Worm (Caenorhabditis elegans) whole organism, L3 larva: ENCODE results near the gene F59B1.10.
"Not testable (repeated sequence)": the region's sequence is repeated elsewhere in the genome, so short reads cannot be mapped to it uniquely, and the experiment has no call there.

Experiments used
- R02D3.7 ChIP-seq: fragments of 150-350 bp; optimal IDR thresholded peaks from 2 replicates; lab custom pipeline; 2014; ENCODE audit warnings: missing biosample characterization, missing genetic modification characterization
- ZK546.5 ChIP-seq: sonication (generic microtip); optimal IDR thresholded peaks from 2 replicates; lab custom pipeline; 2017; ENCODE audit warnings: missing biosample characterization, missing genetic modification characterization
- aly-2 ChIP-seq: fragments of 150-350 bp; optimal IDR thresholded peaks from 2 replicates; lab custom pipeline; 2014; ENCODE audit warnings: missing biosample characterization, missing genetic modification characterization
- ama-1 ChIP-seq: fragments of 150-350 bp; optimal IDR thresholded peaks from 2 replicates; lab custom pipeline; 2018
- ceh-16 ChIP-seq: sonication (generic microtip); optimal IDR thresholded peaks from 2 replicates; lab custom pipeline; 2017; ENCODE audit warnings: missing biosample characterization, missing genetic modification characterization
- ceh-28 ChIP-seq: fragments of 150-350 bp; optimal IDR thresholded peaks from 2 replicates; lab custom pipeline; 2014; ENCODE audit warnings: missing biosample characterization, missing genetic modification reagents, missing genetic modification characterization
- ceh-82 ChIP-seq: fragments of 150-350 bp; optimal IDR thresholded peaks from 2 replicates; lab custom pipeline; 2014; ENCODE audit warnings: missing biosample characterization, missing genetic modification characterization
- ceh-9 ChIP-seq: sonication (generic microtip); optimal IDR thresholded peaks from 2 replicates; lab custom pipeline; 2018; ENCODE audit warnings: missing biosample characterization, missing genetic modification characterization
- egl-27 ChIP-seq: sonication (generic microtip); optimal IDR thresholded peaks from 4 replicates; lab custom pipeline; 2017; ENCODE audit warnings: missing biosample characterization, missing genetic modification reagents, missing genetic modification characterization
- egl-5 ChIP-seq: fragments of 150-350 bp; optimal IDR thresholded peaks from 2 replicates; lab custom pipeline; 2017; ENCODE audit warnings: missing biosample characterization, missing genetic modification reagents, missing genetic modification characterization, inconsistent platforms
- elt-3 ChIP-seq, 3 experiments: fragments of 150-350 bp in 1 of 3; sonication (generic microtip) in 2 of 3; optimal IDR thresholded peaks; 2 replicates in 2 of 3; 4 replicates in 1 of 3; lab custom pipeline; 2014 to 2017; ENCODE audit warnings: missing biosample characterization in 3 of 3, missing genetic modification characterization in 3 of 3
- fkh-10 ChIP-seq: sonication (generic microtip); optimal IDR thresholded peaks from 2 replicates; lab custom pipeline; 2017; ENCODE audit warnings: missing biosample characterization, missing genetic modification reagents, missing genetic modification characterization
- hmg-11 ChIP-seq: sonication (generic microtip); optimal IDR thresholded peaks from 2 replicates; lab custom pipeline; 2016; ENCODE audit warnings: missing genetic modification characterization, missing compliant biosample characterization
- lin-15B ChIP-seq: fragments of 150-350 bp; optimal IDR thresholded peaks from 2 replicates; lab custom pipeline; 2014; ENCODE audit warnings: missing biosample characterization, missing genetic modification characterization
- lin-39 ChIP-seq: fragments of 150-350 bp; optimal IDR thresholded peaks from 2 replicates; lab custom pipeline; 2018; ENCODE audit warnings: missing biosample characterization, missing genetic modification reagents, missing genetic modification characterization
- lsy-12 ChIP-seq: sonication (generic microtip); optimal IDR thresholded peaks from 2 replicates; lab custom pipeline; 2016; ENCODE audit warnings: mild to moderate bottlenecking, missing genetic modification characterization, missing compliant biosample characterization
- mdl-1 ChIP-seq: fragments of 150-350 bp; optimal IDR thresholded peaks from 2 replicates; lab custom pipeline; 2014; ENCODE audit warnings: missing biosample characterization, missing genetic modification characterization
- mml-1 ChIP-seq: fragments of 150-350 bp; sonication (generic microtip); optimal IDR thresholded peaks from 3 replicates; lab custom pipeline; 2014; ENCODE audit warnings: missing biosample characterization, missing genetic modification characterization
- nhr-11 ChIP-seq: fragments of 150-350 bp; optimal IDR thresholded peaks from 2 replicates; lab custom pipeline; 2014; ENCODE audit warnings: missing biosample characterization, missing genetic modification characterization
- nhr-23 ChIP-seq: fragments of 150-350 bp; optimal IDR thresholded peaks from 2 replicates; lab custom pipeline; 2014; ENCODE audit warnings: missing biosample characterization, missing genetic modification reagents, missing genetic modification characterization
- nhr-25 ChIP-seq: sonication (generic microtip); optimal IDR thresholded peaks from 2 replicates; lab custom pipeline; 2017; ENCODE audit warnings: missing biosample characterization, missing genetic modification characterization
- nhr-43 ChIP-seq: sonication (generic microtip); optimal IDR thresholded peaks from 2 replicates; lab custom pipeline; 2016; ENCODE audit warnings: mild to moderate bottlenecking, missing genetic modification characterization, missing compliant biosample characterization; ENCODE audit not compliant: poor library complexity, severe bottlenecking
- nhr-67 ChIP-seq: fragments of 150-350 bp; optimal IDR thresholded peaks from 2 replicates; lab custom pipeline; 2014; ENCODE audit warnings: missing biosample characterization, missing genetic modification characterization
- nhr-76 ChIP-seq: fragments of 150-350 bp; sonication (generic microtip); optimal IDR thresholded peaks from 5 replicates; lab custom pipeline; 2014; ENCODE audit warnings: missing biosample characterization, missing genetic modification characterization
- nhr-77 ChIP-seq: fragments of 150-350 bp; optimal IDR thresholded peaks from 2 replicates; lab custom pipeline; 2014; ENCODE audit warnings: missing biosample characterization, missing genetic modification characterization
- pha-4 ChIP-seq: fragments of 150-350 bp; optimal IDR thresholded peaks from 2 replicates; lab custom pipeline; 2014; ENCODE audit warnings: missing biosample characterization, missing genetic modification reagents, missing genetic modification characterization
- pqm-1 ChIP-seq: fragments of 150-350 bp; optimal IDR thresholded peaks from 2 replicates; lab custom pipeline; 2017; ENCODE audit warnings: missing biosample characterization, missing genetic modification characterization, inconsistent platforms
- sea-2 ChIP-seq: fragments of 150-350 bp; sonication (generic microtip); optimal IDR thresholded peaks from 4 replicates; lab custom pipeline; 2014; ENCODE audit warnings: missing biosample characterization, missing genetic modification reagents, missing genetic modification characterization
- snpc-4 ChIP-seq: fragments of 150-350 bp; optimal IDR thresholded peaks from 2 replicates; lab custom pipeline; 2014; ENCODE audit warnings: missing biosample characterization, missing genetic modification characterization
- tbx-2 ChIP-seq: sonication (generic microtip); optimal IDR thresholded peaks from 2 replicates; lab custom pipeline; 2016; ENCODE audit warnings: mild to moderate bottlenecking, missing genetic modification characterization, missing compliant biosample characterization
- unc-39 ChIP-seq: sonication (generic microtip); optimal IDR thresholded peaks from 4 replicates; lab custom pipeline; 2017; ENCODE audit warnings: missing biosample characterization, missing genetic modification characterization
- unc-62 ChIP-seq: fragments of 150-350 bp; sonication (generic microtip); optimal IDR thresholded peaks from 4 replicates; lab custom pipeline; 2014; ENCODE audit warnings: missing biosample characterization, missing genetic modification reagents, missing genetic modification characterization
- ztf-11 ChIP-seq: fragments of 150-350 bp; optimal IDR thresholded peaks from 2 replicates; lab custom pipeline; 2014; ENCODE audit warnings: missing biosample characterization, missing genetic modification characterization
- ztf-4 ChIP-seq: fragments of 150-350 bp; optimal IDR thresholded peaks from 2 replicates; lab custom pipeline; 2014; ENCODE audit warnings: missing biosample characterization, missing genetic modification characterization

F59B1.10 gene

DNA sequence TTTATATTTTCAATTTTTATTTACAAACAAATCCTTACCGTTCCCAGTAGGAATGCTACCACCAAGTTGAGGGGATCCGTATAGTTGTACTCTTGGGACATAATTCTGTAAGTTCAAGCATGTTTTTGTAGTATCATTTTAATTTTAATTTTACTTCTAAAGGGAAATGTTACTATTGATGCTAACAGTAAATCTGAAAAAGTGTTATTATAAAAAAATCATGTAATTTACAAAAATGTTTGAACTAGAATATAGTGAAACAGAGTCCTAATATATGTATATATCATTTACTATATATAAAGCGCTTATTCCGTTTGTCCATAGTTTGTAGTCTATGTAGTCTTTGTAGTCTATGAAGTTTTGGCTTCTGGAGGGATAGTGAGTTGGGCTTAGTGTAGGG, 27.2 kb downstream of the F59B1.10 start, which contains the start of gene srx-93:
Gene srx-93 (minus strand): TSS at position 101 of the 400 bp plus-strand sequence.
- not testable (repeated sequence) for TF ChIP-seq fkh-10 (GFP tag; lab: Kevin White, UChicago); tbx-2 (tag; lab: Kevin White, UChicago); ceh-16

DNA sequence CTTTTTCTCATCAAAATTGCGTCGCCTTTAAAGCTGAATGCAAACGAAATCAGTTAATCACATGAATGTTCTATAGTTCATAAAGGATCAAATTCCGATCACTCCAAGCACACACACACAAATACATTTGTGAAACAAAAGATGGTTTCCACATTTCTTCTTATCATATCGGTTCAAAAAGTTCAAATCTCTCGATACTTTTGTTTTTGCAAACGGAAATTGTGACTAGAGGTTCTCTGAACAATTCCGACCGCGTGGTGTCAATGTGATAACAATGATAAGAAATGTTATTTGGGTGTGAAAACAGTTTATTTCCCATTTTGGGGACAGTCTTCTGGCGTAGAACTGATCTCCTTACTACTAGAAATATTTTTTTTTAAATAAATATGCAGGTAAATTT, 30.9 kb downstream of the F59B1.10 start:
- no peak for TF ChIP-seq lsy-12 (tag; lab: Kevin White, UChicago)
- no peak for TF ChIP-seq ceh-9 (tag; lab: Kevin White, UChicago)
- TF ChIP-seq aly-2 (tag; lab: Kevin White, UChicago), result no peak
- TF ChIP-seq fkh-10 (GFP tag; lab: Kevin White, UChicago), result no peak
- no peak for TF ChIP-seq nhr-25
- TF ChIP-seq nhr-11, result no peak
- no peak for TF ChIP-seq ZK546.5 (tag; lab: Kevin White, UChicago)
- TF ChIP-seq snpc-4 (tag; lab: Kevin White, UChicago), result no peak
- TF ChIP-seq unc-62 (GFP tag; lab: Kevin White, UChicago), result no peak
- no peak for TF ChIP-seq nhr-67 (tag; lab: Kevin White, UChicago)
- no peak for TF ChIP-seq ztf-11 (tag; lab: Kevin White, UChicago)
- TF ChIP-seq egl-27 (tag; lab: Kevin White, UChicago), result no peak

- TF ChIP-seq egl-5 (tag; lab: Kevin White, UChicago) (no peak), unc-39 (no peak), ceh-9 (tag; lab: Kevin White, UChicago) (no peak), ztf-11 (tag; lab: Kevin White, UChicago) (no peak), ztf-4 (no peak), lin-15B (tag; lab: Kevin White, UChicago) (no peak), pha-4 (no peak), lin-39 (no peak), sea-2 (GFP tag; lab: Kevin White, UChicago) (no peak), lsy-12 (tag; lab: Kevin White, UChicago) (no peak), egl-27 (tag; lab: Kevin White, UChicago) (no peak), nhr-67 (tag; lab: Kevin White, UChicago) (no peak), ceh-28 (tag; lab: Kevin White, UChicago) (no peak), nhr-77 (tag; lab: Kevin White, UChicago) (no peak)
Observed at ce11 chrV:3614397-3614796, 33.4 kb downstream of the F59B1.10 start, which contains the start of gene T22F3.11. T22F3.11 (minus strand) TSS chrV:3614553.

- TF ChIP-seq nhr-23 (tag; lab: Kevin White, UChicago) (no peak), ceh-9 (tag; lab: Kevin White, UChicago) (no peak), mml-1 (tag; lab: Kevin White, UChicago) (no peak), nhr-76 (tag; lab: Kevin White, UChicago) (no peak), R02D3.7 (tag; lab: Kevin White, UChicago) (no peak), pqm-1 (tag; lab: Kevin White, UChicago) (no peak)
- TF ChIP-seq, all 47 proteins: peak for 0
Observed at ce11 chrV:3613042-3613441, 34.7 kb downstream of the F59B1.10 start.

- TF ChIP-seq elt-3 (tag; optimal IDR thresholded peaks at IDR 0.05; lab: Kevin White, UChicago) (no peak), hmg-11 (no peak), aly-2 (tag; lab: Kevin White, UChicago) (no peak), ama-1 (lab: Kevin White, UChicago) (no peak), nhr-11 (no peak)
Observed at ce11 chrV:3611654-3612053, 36.1 kb downstream of the F59B1.10 start, which contains the start of gene T22F3.10. T22F3.10 (minus strand) TSS chrV:3611754.

DNA sequence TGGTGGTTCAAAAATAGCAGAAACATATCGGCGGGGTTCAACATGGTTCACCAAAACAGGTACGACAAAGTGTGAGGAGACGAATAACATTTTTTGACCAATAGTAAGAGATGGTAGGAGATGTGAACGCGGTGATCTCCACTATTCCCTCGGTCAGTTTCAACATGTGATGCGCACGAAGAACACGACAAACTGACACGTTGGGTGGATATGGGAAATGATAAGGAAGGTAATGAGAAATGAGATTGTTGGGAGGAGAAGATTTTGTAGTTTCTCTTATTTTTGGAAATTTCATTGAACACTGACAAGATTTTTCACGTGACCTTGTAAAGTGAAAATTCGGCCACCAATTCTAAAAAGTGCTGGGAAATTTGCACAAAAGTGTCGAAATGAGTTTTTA, 37.1 kb downstream of the F59B1.10 start:
- no peak for TF ChIP-seq ceh-82
- no peak for TF ChIP-seq ceh-28 (tag; lab: Kevin White, UChicago)
- no peak for TF ChIP-seq ceh-16
- TF ChIP-seq mdl-1 (tag; lab: Kevin White, UChicago), result no peak
- no peak for TF ChIP-seq unc-39
- peak; percentile 26 for TF ChIP-seq nhr-23 (tag; lab: Kevin White, UChicago)
- TF ChIP-seq nhr-43, result peak; percentile 47
